Worm (Caenorhabditis elegans): ENCODE results near the gene ZK816.3.

DNA sequence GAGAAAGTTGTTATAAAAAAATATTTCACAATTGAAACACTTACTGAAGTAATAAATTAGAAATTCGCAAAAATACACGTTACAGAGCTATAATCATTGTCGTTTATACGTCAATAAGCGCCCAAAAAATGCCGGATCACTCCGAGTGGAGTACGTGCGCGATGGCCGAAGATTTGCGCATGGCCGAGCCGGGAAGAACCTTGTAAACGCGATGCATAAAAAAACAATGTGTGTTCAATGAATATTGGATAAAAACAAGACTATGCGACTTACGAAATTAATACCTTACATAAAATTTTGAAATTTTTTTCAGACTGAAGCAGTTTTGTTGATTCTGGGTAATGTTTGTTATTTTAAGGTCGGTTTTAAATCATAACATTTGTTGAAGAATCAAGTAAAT is 30.9 kb downstream of the ZK816.3 start, which contains the start of gene sorf-1:
- no peak for TF ChIP-seq ama-1 (optimal IDR thresholded peaks at IDR 0.05)
- TF ChIP-seq hmg-4 (GFP tag; optimal IDR thresholded peaks at IDR 0.05) = no peak
- no peak for TF ChIP-seq tbx-37 (GFP tag; conservative IDR thresholded peaks at IDR 0.05)
- TF ChIP-seq B0310.2 (tag; optimal IDR thresholded peaks at IDR 0.05) = no peak
- TF ChIP-seq hnd-1 (tag; optimal IDR thresholded peaks at IDR 0.05) = no peak
